Worm (Caenorhabditis elegans) whole organism, late embryonic: Measurements from ENCODE around the gene nhr-286.
"Not testable (repeated sequence)": the region's sequence is repeated elsewhere in the genome, so short reads cannot be mapped to it uniquely, and the experiment has no call there.

ENCODE experiments used
- C38D4.7 ChIP-seq: fragments of 200-800 bp; sonication (Bioruptor generic); optimal IDR thresholded peaks from 2 replicates; lab custom pipeline; 2018; ENCODE audit warnings: mild to moderate bottlenecking, missing genetic modification characterization, moderate library complexity, missing compliant biosample characterization
- F13H6.1 ChIP-seq: sonication (generic microtip); optimal IDR thresholded peaks from 2 replicates; lab custom pipeline; 2016; ENCODE audit warnings: missing genetic modification characterization, missing compliant biosample characterization
- K02D7.2 ChIP-seq: sonication (generic microtip); optimal IDR thresholded peaks from 2 replicates; lab custom pipeline; 2017; ENCODE audit warnings: mild to moderate bottlenecking, missing genetic modification characterization, missing compliant biosample characterization
- ama-1 ChIP-seq: fragments of 150-350 bp; optimal IDR thresholded peaks from 2 replicates; lab custom pipeline; 2014
- ceh-14 ChIP-seq: sonication (generic microtip); optimal IDR thresholded peaks from 2 replicates; lab custom pipeline; 2016; ENCODE audit warnings: missing genotype, missing genetic modification characterization, missing compliant biosample characterization
- ceh-19 ChIP-seq: fragments of 200-800 bp; sonication (Bioruptor generic); optimal IDR thresholded peaks from 2 replicates; lab custom pipeline; 2018; ENCODE audit warnings: mild to moderate bottlenecking, missing genetic modification characterization, missing compliant biosample characterization
- ceh-22 ChIP-seq: sonication (generic microtip); optimal IDR thresholded peaks from 2 replicates; lab custom pipeline; 2017; ENCODE audit warnings: missing biosample characterization, missing genetic modification characterization
- ceh-24 ChIP-seq: sonication (generic microtip); optimal IDR thresholded peaks from 2 replicates; lab custom pipeline; 2016; ENCODE audit warnings: mild to moderate bottlenecking, missing genetic modification characterization, missing compliant biosample characterization
- ceh-31 ChIP-seq: sonication (generic microtip); optimal IDR thresholded peaks from 2 replicates; lab custom pipeline; 2016; ENCODE audit warnings: missing genetic modification characterization, missing compliant biosample characterization
- che-1 ChIP-seq: sonication (generic microtip); optimal IDR thresholded peaks from 2 replicates; lab custom pipeline; 2016; ENCODE audit warnings: mild to moderate bottlenecking, missing genetic modification characterization, missing compliant biosample characterization
- dve-1 ChIP-seq: sonication (generic microtip); optimal IDR thresholded peaks from 2 replicates; lab custom pipeline; 2017; ENCODE audit warnings: antibody characterized with exemption, mild to moderate bottlenecking, missing genetic modification characterization, missing compliant biosample characterization
- elt-2 ChIP-seq: sonication (generic microtip); optimal IDR thresholded peaks from 2 replicates; lab custom pipeline; 2016; ENCODE audit warnings: missing genetic modification reagents, missing genetic modification characterization, missing compliant biosample characterization
- elt-4 ChIP-seq: sonication (generic microtip); optimal IDR thresholded peaks from 2 replicates; lab custom pipeline; 2016; ENCODE audit warnings: missing genetic modification characterization, missing compliant biosample characterization
- ets-4 ChIP-seq: sonication (generic microtip); optimal IDR thresholded peaks from 2 replicates; lab custom pipeline; 2016; ENCODE audit warnings: missing genetic modification characterization, missing compliant biosample characterization
- eyg-1 ChIP-seq: sonication (generic microtip); optimal IDR thresholded peaks from 2 replicates; lab custom pipeline; 2016; ENCODE audit warnings: missing genotype, missing genetic modification characterization, missing compliant biosample characterization
- fkh-10 ChIP-seq: fragments of 150-350 bp; optimal IDR thresholded peaks from 2 replicates; lab custom pipeline; 2014; ENCODE audit warnings: missing biosample characterization, missing genetic modification reagents, missing genetic modification characterization
- gmeb-2 ChIP-seq: sonication (generic microtip); optimal IDR thresholded peaks from 2 replicates; lab custom pipeline; 2016; ENCODE audit warnings: missing genetic modification characterization, inconsistent platforms, missing compliant biosample characterization
- hlh-13 ChIP-seq: fragments of 200-800 bp; sonication (Bioruptor generic); optimal IDR thresholded peaks from 2 replicates; lab custom pipeline; 2018; ENCODE audit warnings: mild to moderate bottlenecking, missing genetic modification characterization, missing compliant biosample characterization
- hlh-15 ChIP-seq: sonication (generic microtip); optimal IDR thresholded peaks from 2 replicates; lab custom pipeline; 2016; ENCODE audit warnings: missing genetic modification characterization, missing compliant biosample characterization
- hlh-6 ChIP-seq: sonication (generic microtip); optimal IDR thresholded peaks from 2 replicates; lab custom pipeline; 2016; ENCODE audit warnings: missing genotype, missing genetic modification characterization, missing compliant biosample characterization
- hlh-8 ChIP-seq: sonication (generic microtip); optimal IDR thresholded peaks from 2 replicates; lab custom pipeline; 2016; ENCODE audit warnings: missing genotype, missing genetic modification characterization, missing compliant biosample characterization
- lim-6 ChIP-seq: sonication (generic microtip); optimal IDR thresholded peaks from 2 replicates; lab custom pipeline; 2016; ENCODE audit warnings: missing genetic modification characterization, missing compliant biosample characterization
- lin-11 ChIP-seq: fragments of 200-800 bp; sonication (Bioruptor generic); optimal IDR thresholded peaks from 2 replicates; lab custom pipeline; 2018; ENCODE audit warnings: mild to moderate bottlenecking, missing genetic modification characterization, missing compliant biosample characterization
- madf-2 ChIP-seq: sonication (generic microtip); optimal IDR thresholded peaks from 2 replicates; lab custom pipeline; 2017; ENCODE audit warnings: missing genetic modification characterization, missing compliant biosample characterization
- mec-3 ChIP-seq: sonication (generic microtip); optimal IDR thresholded peaks from 2 replicates; lab custom pipeline; 2016; ENCODE audit warnings: borderline replicate concordance, missing genetic modification characterization, missing compliant biosample characterization
- nfya-1 ChIP-seq: sonication (generic microtip); optimal IDR thresholded peaks from 2 replicates; lab custom pipeline; 2017; ENCODE audit warnings: missing genetic modification characterization, mild to moderate bottlenecking, missing compliant biosample characterization, antibody characterized with exemption, moderate library complexity
- nhr-11 ChIP-seq: fragments of 150-350 bp; optimal IDR thresholded peaks from 2 replicates; lab custom pipeline; 2014; ENCODE audit warnings: missing biosample characterization, missing genetic modification characterization
- nhr-232 ChIP-seq: sonication (generic microtip); optimal IDR thresholded peaks from 2 replicates; lab custom pipeline; 2016; ENCODE audit warnings: missing genetic modification characterization, missing compliant biosample characterization
- npax-4 ChIP-seq: sonication (generic microtip); optimal IDR thresholded peaks from 2 replicates; lab custom pipeline; 2016; ENCODE audit warnings: missing genetic modification characterization, missing compliant biosample characterization
- odd-2 ChIP-seq: sonication (generic microtip); optimal IDR thresholded peaks from 2 replicates; lab custom pipeline; 2017; ENCODE audit warnings: antibody characterized with exemption, mild to moderate bottlenecking, missing genetic modification characterization, missing compliant biosample characterization
- pqm-1 ChIP-seq: sonication (generic microtip); optimal IDR thresholded peaks from 2 replicates; lab custom pipeline; 2016; ENCODE audit warnings: missing genetic modification characterization, missing compliant biosample characterization
- pros-1 ChIP-seq: fragments of 150-350 bp; optimal IDR thresholded peaks from 2 replicates; lab custom pipeline; 2014; ENCODE audit warnings: missing biosample characterization, missing genetic modification reagents, missing genetic modification characterization
- rnt-1 ChIP-seq: sonication (generic microtip); optimal IDR thresholded peaks from 2 replicates; lab custom pipeline; 2016; ENCODE audit warnings: missing genetic modification characterization, missing compliant biosample characterization
- sox-4 ChIP-seq: sonication (generic microtip); optimal IDR thresholded peaks from 2 replicates; lab custom pipeline; 2017; ENCODE audit warnings: mild to moderate bottlenecking, missing genetic modification characterization, inconsistent platforms, missing compliant biosample characterization
- syd-9 ChIP-seq: sonication (generic microtip); optimal IDR thresholded peaks from 2 replicates; lab custom pipeline; 2016; ENCODE audit warnings: mild to moderate bottlenecking, missing genetic modification characterization, moderate library complexity, missing compliant biosample characterization
- tbx-2 ChIP-seq: sonication (generic microtip); optimal IDR thresholded peaks from 2 replicates; lab custom pipeline; 2016; ENCODE audit warnings: missing genetic modification characterization, missing compliant biosample characterization
- ttx-3 ChIP-seq: sonication (generic microtip); optimal IDR thresholded peaks from 2 replicates; lab custom pipeline; 2016; ENCODE audit warnings: missing genetic modification reagents, missing genetic modification characterization, missing compliant biosample characterization
- unc-3 ChIP-seq, 2 experiments: fragments of 200-800 bp in 1 of 2; sonication (Bioruptor generic) in 1 of 2; sonication (generic microtip) in 1 of 2; conservative IDR thresholded peaks in 1 of 2; optimal IDR thresholded peaks in 1 of 2; 2 replicates each; pipeline versions ENCODE4 v1.3.6 to Lab custom; 2016 to 2022; ENCODE audit warnings: missing compliant biosample characterization in 2 of 2, missing genetic modification characterization in 2 of 2, missing genetic modification reagents in 1 of 2
- unc-42 ChIP-seq: sonication (generic microtip); optimal IDR thresholded peaks from 2 replicates; lab custom pipeline; 2016; ENCODE audit warnings: missing genotype, missing genetic modification characterization, missing compliant biosample characterization
- unc-55 ChIP-seq: sonication (generic microtip); optimal IDR thresholded peaks from 2 replicates; lab custom pipeline; 2017; ENCODE audit warnings: missing biosample characterization, missing genetic modification reagents, missing genetic modification characterization
- zip-5 ChIP-seq: sonication (generic microtip); optimal IDR thresholded peaks from 2 replicates; lab custom pipeline; 2016; ENCODE audit warnings: missing genetic modification characterization, missing compliant biosample characterization
- ztf-16 ChIP-seq: sonication (generic microtip); optimal IDR thresholded peaks from 2 replicates; lab custom pipeline; 2017; ENCODE audit warnings: missing genetic modification characterization, missing compliant biosample characterization

The nhr-286 gene

ce11 chrV:7072309-7072708, 19.1 kb downstream of the nhr-286 start, which contains the start of gene F27B10.1:
F27B10.1 (plus strand) TSS chrV:7072609.
- TF ChIP-seq ceh-24 (tag; lab: Kevin White, UChicago) (no peak), nhr-11 (no peak), hlh-6 (no peak), ceh-19 (no peak), odd-2 (tag; lab: Kevin White, UChicago) (no peak), madf-2 (tag; lab: Kevin White, UChicago) (no peak), ceh-22 (tag; lab: Kevin White, UChicago) (no peak)

- TF ChIP-seq C38D4.7 (no peak), lin-11 (tag; lab: Kevin White, UChicago) (no peak), dve-1 (tag; lab: Kevin White, UChicago) (no peak), gmeb-2 (tag; lab: Kevin White, UChicago) (no peak), fkh-10 (GFP tag; lab: Kevin White, UChicago) (no peak), ttx-3 (no peak), ets-4 (tag; lab: Kevin White, UChicago) (no peak), nfya-1 (tag; lab: Kevin White, UChicago) (no peak), rnt-1 (tag; lab: Kevin White, UChicago) (no peak), nhr-232 (tag; lab: Kevin White, UChicago) (no peak), ceh-14 (tag; lab: Kevin White, UChicago) (no peak), odd-2 (tag; lab: Kevin White, UChicago) (no peak), ama-1 (no peak), zip-5 (no peak), unc-42 (no peak), ceh-22 (tag; lab: Kevin White, UChicago) (no peak), ceh-31 (no peak)
- TF ChIP-seq, all 69 proteins: peak for 0
Measured at ce11 chrV:7069605-7070004, 21.8 kb downstream of the nhr-286 start.

- TF ChIP-seq npax-4 (tag; lab: Kevin White, UChicago) (no peak), sox-4 (tag; lab: Kevin White, UChicago) (no peak), eyg-1 (no peak), rnt-1 (tag; lab: Kevin White, UChicago) (no peak), lim-6 (tag; lab: Kevin White, UChicago) (no peak), che-1 (no peak), fkh-10 (GFP tag; lab: Kevin White, UChicago) (no peak), pqm-1 (tag; lab: Kevin White, UChicago) (no peak), elt-4 (no peak), hlh-13 (no peak), unc-42 (no peak)
Measured at ce11 chrV:7068861-7069260, 22.5 kb downstream of the nhr-286 start.

ce11 chrV:7065226-7065625, 26.2 kb downstream of the nhr-286 start, which contains the start of gene Y57E12AR.1:
Y57E12AR.1 (minus strand) TSS chrV:7065326.
- no peak for TF ChIP-seq npax-4 (tag; lab: Kevin White, UChicago)

ce11 chrV:7062790-7063189, 28.6 kb downstream of the nhr-286 start, which contains the start of gene tmem-258:
tmem-258 (plus strand) TSS chrV:7063174.
- not testable (repeated sequence) for TF ChIP-seq unc-42; lim-6 (tag; lab: Kevin White, UChicago); nhr-11

- TF ChIP-seq hlh-8 (peak; percentile 61), ceh-22 (tag; lab: Kevin White, UChicago) (no peak), unc-55 (GFP tag; lab: Kevin White, UChicago) (peak; percentile 4), che-1 (peak; percentile 51), hlh-13 (no peak), mec-3 (tag; lab: Kevin White, UChicago) (no peak), tbx-2 (tag; lab: Kevin White, UChicago) (peak; percentile 75), elt-2 (tag; lab: Kevin White, UChicago) (peak; percentile 88), unc-3 (GFP tag; conservative IDR thresholded peaks at IDR 0.05; lab: Robert Waterston, UW) (peak; percentile 60), unc-3 (tag; optimal IDR thresholded peaks at IDR 0.05; lab: Kevin White, UChicago) (peak; percentile 60), eyg-1 (peak; percentile 13), F13H6.1 (tag; lab: Kevin White, UChicago) (peak; percentile 73), rnt-1 (tag; lab: Kevin White, UChicago) (peak; percentile 71), hlh-6 (peak; percentile 56), ztf-16 (tag; lab: Kevin White, UChicago) (peak; percentile 64), syd-9 (peak; percentile 69), nhr-11 (no peak), K02D7.2 (no peak), pros-1 (tag; lab: Kevin White, UChicago) (no peak), hlh-15 (peak; percentile 21), nfya-1 (tag; lab: Kevin White, UChicago) (peak; percentile 71), C38D4.7 (peak; percentile 46), zip-5 (peak; percentile 45)
Measured at ce11 chrV:7060396-7060795, 31.0 kb downstream of the nhr-286 start, which contains the start of the genes Y57E12AL.6 and Y57E12AL.1. Y57E12AL.6 (minus strand) TSS chrV:7060470. Y57E12AL.1 (plus strand) TSS chrV:7060530.
